Worm (Caenorhabditis elegans) whole organism, L1 larva: ENCODE measurements around the gene C25E10.11.

ENCODE experiments used
- Y116A8C.19 ChIP-seq: sonication (generic microtip); optimal IDR thresholded peaks from 2 replicates; lab custom pipeline; 2016; ENCODE audit warnings: missing compliant biosample characterization, missing genetic modification characterization, borderline replicate concordance
- aha-1 ChIP-seq: fragments of 150-350 bp; optimal IDR thresholded peaks from 2 replicates; lab custom pipeline; 2014; ENCODE audit warnings: missing biosample characterization, missing genetic modification characterization
- alr-1 ChIP-seq: fragments of 200-800 bp; sonication (Bioruptor generic); optimal IDR thresholded peaks from 2 replicates; lab custom pipeline; 2018; ENCODE audit warnings: borderline replicate concordance, mild to moderate bottlenecking, missing genetic modification characterization, missing compliant biosample characterization
- blmp-1 ChIP-seq: fragments of 150-350 bp; optimal IDR thresholded peaks from 2 replicates; lab custom pipeline; 2014; ENCODE audit warnings: missing biosample characterization, missing genetic modification characterization
- ceh-63 ChIP-seq: fragments of 200-800 bp; sonication (Bioruptor generic); optimal IDR thresholded peaks from 2 replicates; lab custom pipeline; 2018; ENCODE audit warnings: mild to moderate bottlenecking, missing genetic modification characterization, missing compliant biosample characterization
- ceh-82 ChIP-seq, 3 experiments: fragments of 150-350 bp in 1 of 3; sonication (generic microtip) in 2 of 3; optimal IDR thresholded peaks; 2 replicates each; lab custom pipeline; 2014 to 2017; ENCODE audit warnings: missing biosample characterization in 3 of 3, missing genetic modification characterization in 3 of 3
- ceh-88 ChIP-seq: fragments of 200-800 bp; sonication (Bioruptor generic); IDR thresholded peaks from 2 replicates; pipeline ENCODE4 v1.3.6; 2022; ENCODE audit warnings: missing genetic modification characterization, missing compliant biosample characterization
- ces-1 ChIP-seq: fragments of 150-350 bp; optimal IDR thresholded peaks from 2 replicates; lab custom pipeline; 2014; ENCODE audit warnings: missing biosample characterization, missing genetic modification reagents, missing genetic modification characterization
- dpl-1 ChIP-seq, 3 experiments: fragments of 150-350 bp in 2 of 3; sonication (generic microtip) in 1 of 3; optimal IDR thresholded peaks; 2 replicates each; lab custom pipeline; 2014 to 2017; ENCODE audit warnings: missing biosample characterization in 3 of 3, missing genetic modification characterization in 3 of 3, missing genetic modification reagents in 3 of 3
- dsc-1 ChIP-seq: sonication (generic microtip); optimal IDR thresholded peaks from 2 replicates; lab custom pipeline; 2016; ENCODE audit warnings: mild to moderate bottlenecking, missing genetic modification characterization, missing compliant biosample characterization
- elt-3 ChIP-seq, 6 experiments: fragments of 150-350 bp in 1 of 6; sonication (generic microtip); optimal IDR thresholded peaks; 2 replicates each; lab custom pipeline; 2017 to 2018; ENCODE audit warnings: missing biosample characterization in 6 of 6, missing genetic modification characterization in 6 of 6, inconsistent platforms in 1 of 6
- fos-1 ChIP-seq: fragments of 150-350 bp; optimal IDR thresholded peaks from 2 replicates; lab custom pipeline; 2014; ENCODE audit warnings: missing biosample characterization, missing genetic modification characterization
- hpl-2 ChIP-seq: fragments of 150-350 bp; optimal IDR thresholded peaks from 2 replicates; lab custom pipeline; 2014; ENCODE audit warnings: missing biosample characterization, missing genetic modification reagents, missing genetic modification characterization
- lin-13 ChIP-seq: fragments of 150-350 bp; optimal IDR thresholded peaks from 2 replicates; lab custom pipeline; 2014; ENCODE audit warnings: missing biosample characterization, missing genetic modification reagents, missing genetic modification characterization
- lin-35 ChIP-seq, 2 experiments: fragments of 150-350 bp; optimal IDR thresholded peaks; 2 replicates each; lab custom pipeline; 2014; ENCODE audit warnings: missing biosample characterization in 2 of 2, missing genetic modification characterization in 2 of 2, missing genetic modification reagents in 2 of 2
- lin-39 ChIP-seq: fragments of 150-350 bp; optimal IDR thresholded peaks from 2 replicates; lab custom pipeline; 2014; ENCODE audit warnings: missing biosample characterization, missing genetic modification reagents, missing genetic modification characterization
- lir-3 ChIP-seq: sonication (generic microtip); optimal IDR thresholded peaks from 2 replicates; lab custom pipeline; 2016; ENCODE audit warnings: mild to moderate bottlenecking, missing genetic modification characterization, moderate library complexity, missing compliant biosample characterization; ENCODE audit not compliant: poor library complexity
- mdl-1 ChIP-seq, 2 experiments: fragments of 150-350 bp; optimal IDR thresholded peaks; 2 replicates each; lab custom pipeline; 2014 to 2017; ENCODE audit warnings: missing biosample characterization in 2 of 2, missing genetic modification characterization in 2 of 2, inconsistent platforms in 1 of 2
- nhr-11 ChIP-seq: fragments of 150-350 bp; optimal IDR thresholded peaks from 2 replicates; lab custom pipeline; 2014; ENCODE audit warnings: missing biosample characterization, missing genetic modification characterization
- nhr-12 ChIP-seq: sonication (generic microtip); optimal IDR thresholded peaks from 2 replicates; lab custom pipeline; 2017; ENCODE audit warnings: missing biosample characterization, missing genetic modification characterization
- nhr-19 ChIP-seq: fragments of 200-800 bp; sonication (Bioruptor generic); conservative IDR thresholded peaks from 2 replicates; pipeline ENCODE4 v1.3.6; 2022; ENCODE audit warnings: missing genetic modification characterization, missing compliant biosample characterization
- nhr-47 ChIP-seq: sonication (generic microtip); optimal IDR thresholded peaks from 2 replicates; lab custom pipeline; 2016; ENCODE audit warnings: mild to moderate bottlenecking, missing genetic modification characterization, moderate library complexity, missing compliant biosample characterization
- nhr-71 ChIP-seq: sonication (generic microtip); optimal IDR thresholded peaks from 2 replicates; lab custom pipeline; 2016; ENCODE audit warnings: mild to moderate bottlenecking, missing genetic modification characterization, moderate library complexity, missing compliant biosample characterization
- nhr-90 ChIP-seq: sonication (generic microtip); optimal IDR thresholded peaks from 2 replicates; lab custom pipeline; 2016; ENCODE audit warnings: mild to moderate bottlenecking, missing genetic modification characterization, missing compliant biosample characterization; ENCODE audit not compliant: poor library complexity
- pag-3 ChIP-seq: sonication (generic microtip); optimal IDR thresholded peaks from 2 replicates; lab custom pipeline; 2017; ENCODE audit warnings: missing genetic modification characterization, mild to moderate bottlenecking, missing compliant biosample characterization, antibody characterized with exemption, borderline replicate concordance; ENCODE audit not compliant: insufficient read depth
- rnt-1 ChIP-seq: sonication (generic microtip); optimal IDR thresholded peaks from 2 replicates; lab custom pipeline; 2016; ENCODE audit warnings: mild to moderate bottlenecking, missing genetic modification characterization, moderate library complexity, missing compliant biosample characterization
- skn-1 ChIP-seq: fragments of 150-350 bp; optimal IDR thresholded peaks from 2 replicates; lab custom pipeline; 2014; ENCODE audit warnings: missing biosample characterization, missing genetic modification characterization
- sox-4 ChIP-seq: sonication (generic microtip); optimal IDR thresholded peaks from 2 replicates; lab custom pipeline; 2016; ENCODE audit warnings: missing genetic modification characterization, missing compliant biosample characterization
- sup-37 ChIP-seq: fragments of 200-800 bp; sonication (Bioruptor generic); optimal IDR thresholded peaks from 2 replicates; lab custom pipeline; 2018; ENCODE audit warnings: mild to moderate bottlenecking, missing genetic modification characterization, missing compliant biosample characterization
- tbx-2 ChIP-seq: sonication (generic microtip); optimal IDR thresholded peaks from 2 replicates; lab custom pipeline; 2016; ENCODE audit warnings: missing genetic modification characterization, missing compliant biosample characterization
- unc-30 ChIP-seq: sonication (generic microtip); optimal IDR thresholded peaks from 2 replicates; lab custom pipeline; 2017; ENCODE audit warnings: missing biosample characterization, missing genetic modification characterization
- unc-86 ChIP-seq: sonication (generic microtip); optimal IDR thresholded peaks from 2 replicates; lab custom pipeline; 2016; ENCODE audit warnings: missing genetic modification characterization, missing compliant biosample characterization
- unc-98 ChIP-seq: fragments of 200-800 bp; sonication (Bioruptor generic); IDR thresholded peaks from 2 replicates; pipeline ENCODE4 v1.3.6; 2022; ENCODE audit warnings: missing genetic modification characterization, missing compliant biosample characterization
- vab-15 ChIP-seq: sonication (generic microtip); optimal IDR thresholded peaks from 2 replicates; lab custom pipeline; 2017; ENCODE audit warnings: missing genotype, mild to moderate bottlenecking, missing genetic modification characterization, missing compliant biosample characterization
- xbp-1 ChIP-seq: sonication (generic microtip); optimal IDR thresholded peaks from 2 replicates; lab custom pipeline; 2016; ENCODE audit warnings: missing genetic modification characterization, missing compliant biosample characterization
- zip-4 ChIP-seq: fragments of 200-800 bp; sonication (Bioruptor generic); optimal IDR thresholded peaks from 2 replicates; lab custom pipeline; 2018; ENCODE audit warnings: mild to moderate bottlenecking, missing genetic modification characterization, moderate library complexity, missing compliant biosample characterization
- ztf-11 ChIP-seq, 2 experiments: sonication (generic microtip); optimal IDR thresholded peaks; 2 replicates each; lab custom pipeline; 2016 to 2017; ENCODE audit warnings: missing genetic modification characterization in 2 of 2, missing biosample characterization in 1 of 2, missing compliant biosample characterization in 1 of 2

C25E10.11 gene

ce11 chrV:9095613-9096317 lies 37.2 kb upstream of the C25E10.11 start, which contains the start of gene F21C10.10 (continued):
- TF ChIP-seq nhr-11 (tag; lab: Kevin White, UChicago) (peak; percentile 23), skn-1 (peak; percentile 77), tbx-2 (peak; percentile 86), alr-1 (tag; lab: Kevin White, UChicago) (no peak), fos-1 (tag; lab: Kevin White, UChicago) (no peak), mdl-1 (tag; optimal IDR thresholded peaks at IDR 0.05; lab: Kevin White, UChicago) (peak in 1 of 2 experiments; percentile 98), ceh-88 (GFP tag; lab: Robert Waterston, UW) (no peak), lir-3 (tag; lab: Kevin White, UChicago) (no peak), zip-4 (GFP tag; lab: Kevin White, UChicago) (no peak), nhr-71 (peak; percentile 94), dsc-1 (tag; lab: Kevin White, UChicago) (peak; percentile 21), xbp-1 (tag; lab: Kevin White, UChicago) (peak; percentile 53), aha-1 (tag; lab: Kevin White, UChicago) (no peak), unc-30 (tag; lab: Kevin White, UChicago) (no peak), dpl-1 (GFP tag; optimal IDR thresholded peaks at IDR 0.05; lab: Kevin White, UChicago) (peak; percentile 4 to 55 (median 46)), sox-4 (tag; lab: Kevin White, UChicago) (no peak), unc-98 (GFP tag; lab: Robert Waterston, UW) (no peak), sup-37 (peak; percentile 8), hpl-2 (GFP tag; lab: Kevin White, UChicago) (no peak), rnt-1 (tag; lab: Kevin White, UChicago) (peak; percentile 67), ces-1 (GFP tag; lab: Kevin White, UChicago) (no peak), unc-86 (no peak), nhr-47 (tag; lab: Kevin White, UChicago) (peak; percentile 70), blmp-1 (tag; lab: Kevin White, UChicago) (peak; percentile 83), lin-13 (GFP tag; lab: Kevin White, UChicago) (peak; percentile 59), vab-15 (tag; lab: Kevin White, UChicago) (no peak), Y116A8C.19 (tag; lab: Kevin White, UChicago) (no peak), ztf-11 (tag; optimal IDR thresholded peaks at IDR 0.05; lab: Kevin White, UChicago) (no peak), lin-39 (no peak), ceh-82 (tag; optimal IDR thresholded peaks at IDR 0.05; lab: Kevin White, UChicago) (peak in 2 of 3 experiments; percentile 9 to 31), nhr-19 (GFP tag; lab: Robert Waterston, UW) (peak; percentile 96), elt-3 (tag; optimal IDR thresholded peaks at IDR 0.05; lab: Kevin White, UChicago) (peak in 3 of 6 experiments; percentile 59 to 91 (median 81))

DNA sequence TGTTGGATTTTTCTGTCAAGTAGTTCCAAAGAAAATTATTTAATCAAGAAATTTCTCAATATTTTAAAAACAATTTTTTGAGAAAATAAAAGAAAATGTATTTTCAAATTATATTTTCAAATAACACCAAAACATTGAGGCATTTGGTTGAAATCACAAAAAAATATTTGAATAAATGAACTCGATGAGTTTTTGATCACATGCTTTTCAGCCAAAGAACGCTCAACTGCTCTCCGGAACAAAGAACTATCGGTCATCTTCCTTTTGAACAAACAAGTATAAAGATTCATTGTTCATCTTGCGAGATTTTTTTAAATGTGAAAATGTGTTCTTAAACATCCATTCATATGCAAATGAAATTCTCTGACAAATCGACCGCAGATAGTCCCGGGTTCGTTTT lies 36.4 kb upstream of the C25E10.11 start:
- TF ChIP-seq ceh-63 (GFP tag; lab: Kevin White, UChicago), result no peak
- peak; percentile 20 for TF ChIP-seq skn-1
- TF ChIP-seq nhr-90 (tag; lab: Kevin White, UChicago), result no peak
- TF ChIP-seq nhr-12 (tag; lab: Kevin White, UChicago), result no peak
- TF ChIP-seq pag-3 (tag; lab: Kevin White, UChicago), result no peak
- TF ChIP-seq lin-35 (GFP tag; optimal IDR thresholded peaks at IDR 0.05; lab: Kevin White, UChicago), result peak in 1 of 2 experiments; percentile 14
- TF ChIP-seq nhr-19 (GFP tag; lab: Robert Waterston, UW), result peak; percentile 80
- TF ChIP-seq zip-4 (GFP tag; lab: Kevin White, UChicago), result no peak
